Worm (Caenorhabditis elegans) whole organism, L1 larva: Measurements from ENCODE around the gene sup-9.

Source experiments
- C04F5.9 ChIP-seq: sonication (generic microtip); optimal IDR thresholded peaks from 2 replicates; lab custom pipeline; 2016; ENCODE audit warnings: missing genetic modification characterization, missing compliant biosample characterization
- C16A3.4 ChIP-seq: fragments of 150-350 bp; optimal IDR thresholded peaks from 2 replicates; lab custom pipeline; 2014; ENCODE audit warnings: missing biosample characterization, missing genetic modification characterization
- F16B12.6 ChIP-seq: fragments of 150-350 bp; optimal IDR thresholded peaks from 2 replicates; lab custom pipeline; 2014; ENCODE audit warnings: missing biosample characterization, missing genetic modification characterization
- Y116A8C.19 ChIP-seq: sonication (generic microtip); optimal IDR thresholded peaks from 2 replicates; lab custom pipeline; 2016; ENCODE audit warnings: missing compliant biosample characterization, missing genetic modification characterization, borderline replicate concordance
- alr-1 ChIP-seq: fragments of 200-800 bp; sonication (Bioruptor generic); optimal IDR thresholded peaks from 2 replicates; lab custom pipeline; 2018; ENCODE audit warnings: borderline replicate concordance, mild to moderate bottlenecking, missing genetic modification characterization, missing compliant biosample characterization
- aly-2 ChIP-seq: fragments of 150-350 bp; optimal IDR thresholded peaks from 2 replicates; lab custom pipeline; 2014; ENCODE audit warnings: missing biosample characterization, missing genetic modification characterization
- ama-1 ChIP-seq: fragments of 150-350 bp; optimal IDR thresholded peaks from 2 replicates; lab custom pipeline; 2014
- blmp-1 ChIP-seq: fragments of 150-350 bp; optimal IDR thresholded peaks from 2 replicates; lab custom pipeline; 2014; ENCODE audit warnings: missing biosample characterization, missing genetic modification characterization
- ceh-8 ChIP-seq: fragments of 200-800 bp; sonication (Bioruptor generic); optimal IDR thresholded peaks from 2 replicates; lab custom pipeline; 2018; ENCODE audit warnings: mild to moderate bottlenecking, missing genetic modification characterization, moderate library complexity, missing compliant biosample characterization
- ceh-82 ChIP-seq, 3 experiments: fragments of 150-350 bp in 1 of 3; sonication (generic microtip) in 2 of 3; optimal IDR thresholded peaks; 2 replicates each; lab custom pipeline; 2014 to 2017; ENCODE audit warnings: missing biosample characterization in 3 of 3, missing genetic modification characterization in 3 of 3
- ceh-88 ChIP-seq: fragments of 200-800 bp; sonication (Bioruptor generic); IDR thresholded peaks from 2 replicates; pipeline ENCODE4 v1.3.6; 2022; ENCODE audit warnings: missing genetic modification characterization, missing compliant biosample characterization
- ces-1 ChIP-seq: fragments of 150-350 bp; optimal IDR thresholded peaks from 2 replicates; lab custom pipeline; 2014; ENCODE audit warnings: missing biosample characterization, missing genetic modification reagents, missing genetic modification characterization
- dpl-1 ChIP-seq, 3 experiments: fragments of 150-350 bp in 2 of 3; sonication (generic microtip) in 1 of 3; optimal IDR thresholded peaks; 2 replicates each; lab custom pipeline; 2014 to 2017; ENCODE audit warnings: missing biosample characterization in 3 of 3, missing genetic modification characterization in 3 of 3, missing genetic modification reagents in 3 of 3
- dsc-1 ChIP-seq: sonication (generic microtip); optimal IDR thresholded peaks from 2 replicates; lab custom pipeline; 2016; ENCODE audit warnings: mild to moderate bottlenecking, missing genetic modification characterization, missing compliant biosample characterization
- efl-3 ChIP-seq: fragments of 200-800 bp; sonication (Bioruptor generic); optimal IDR thresholded peaks from 2 replicates; lab custom pipeline; 2018; ENCODE audit warnings: mild to moderate bottlenecking, missing genetic modification characterization, missing compliant biosample characterization
- elt-3 ChIP-seq, 6 experiments: fragments of 150-350 bp in 1 of 6; sonication (generic microtip); optimal IDR thresholded peaks; 2 replicates each; lab custom pipeline; 2017 to 2018; ENCODE audit warnings: missing biosample characterization in 6 of 6, missing genetic modification characterization in 6 of 6, inconsistent platforms in 1 of 6
- ets-5 ChIP-seq: fragments of 200-800 bp; sonication (Bioruptor generic); IDR thresholded peaks from 2 replicates; pipeline ENCODE4 v1.3.6; 2022; ENCODE audit warnings: missing genetic modification characterization, missing compliant biosample characterization
- fkh-10 ChIP-seq: sonication (generic microtip); optimal IDR thresholded peaks from 2 replicates; lab custom pipeline; 2017; ENCODE audit warnings: missing biosample characterization, missing genetic modification reagents, missing genetic modification characterization
- fkh-4 ChIP-seq: sonication (generic microtip); optimal IDR thresholded peaks from 2 replicates; lab custom pipeline; 2016; ENCODE audit warnings: missing compliant biosample characterization, missing genetic modification characterization, borderline replicate concordance
- fos-1 ChIP-seq: fragments of 150-350 bp; optimal IDR thresholded peaks from 2 replicates; lab custom pipeline; 2014; ENCODE audit warnings: missing biosample characterization, missing genetic modification characterization
- hlh-17 ChIP-seq: fragments of 200-800 bp; sonication (Bioruptor generic); optimal IDR thresholded peaks from 2 replicates; lab custom pipeline; 2018; ENCODE audit warnings: missing genetic modification characterization, mild to moderate bottlenecking, missing compliant biosample characterization, moderate library complexity, borderline replicate concordance
- hlh-4 ChIP-seq: sonication (generic microtip); optimal IDR thresholded peaks from 2 replicates; lab custom pipeline; 2016; ENCODE audit warnings: mild to moderate bottlenecking, missing genetic modification characterization, missing compliant biosample characterization
- irx-1 ChIP-seq: sonication (generic microtip); optimal IDR thresholded peaks from 2 replicates; lab custom pipeline; 2016; ENCODE audit warnings: missing genetic modification characterization, missing compliant biosample characterization
- lin-14 ChIP-seq: fragments of 200-800 bp; sonication (Bioruptor generic); optimal IDR thresholded peaks from 2 replicates; lab custom pipeline; 2018; ENCODE audit warnings: mild to moderate bottlenecking, missing genetic modification characterization, moderate library complexity, missing compliant biosample characterization
- lin-35 ChIP-seq, 2 experiments: fragments of 150-350 bp; optimal IDR thresholded peaks; 2 replicates each; lab custom pipeline; 2014; ENCODE audit warnings: missing biosample characterization in 2 of 2, missing genetic modification characterization in 2 of 2, missing genetic modification reagents in 2 of 2
- lin-39 ChIP-seq: fragments of 150-350 bp; optimal IDR thresholded peaks from 2 replicates; lab custom pipeline; 2014; ENCODE audit warnings: missing biosample characterization, missing genetic modification reagents, missing genetic modification characterization
- lir-3 ChIP-seq: sonication (generic microtip); optimal IDR thresholded peaks from 2 replicates; lab custom pipeline; 2016; ENCODE audit warnings: mild to moderate bottlenecking, missing genetic modification characterization, moderate library complexity, missing compliant biosample characterization; ENCODE audit not compliant: poor library complexity
- mab-9 ChIP-seq: fragments of 200-800 bp; sonication (Bioruptor generic); IDR thresholded peaks from 2 replicates; pipeline ENCODE4 v1.3.6; 2022; ENCODE audit warnings: missing genetic modification reagents, missing genetic modification characterization, missing compliant biosample characterization
- mdl-1 ChIP-seq, 2 experiments: fragments of 150-350 bp; optimal IDR thresholded peaks; 2 replicates each; lab custom pipeline; 2014 to 2017; ENCODE audit warnings: missing biosample characterization in 2 of 2, missing genetic modification characterization in 2 of 2, inconsistent platforms in 1 of 2
- mef-2 ChIP-seq: fragments of 150-350 bp; optimal IDR thresholded peaks from 2 replicates; lab custom pipeline; 2014; ENCODE audit warnings: missing biosample characterization, missing genetic modification characterization
- nhr-11 ChIP-seq: fragments of 150-350 bp; optimal IDR thresholded peaks from 2 replicates; lab custom pipeline; 2014; ENCODE audit warnings: missing biosample characterization, missing genetic modification characterization
- nhr-12 ChIP-seq: sonication (generic microtip); optimal IDR thresholded peaks from 2 replicates; lab custom pipeline; 2017; ENCODE audit warnings: missing biosample characterization, missing genetic modification characterization
- nhr-19 ChIP-seq: fragments of 200-800 bp; sonication (Bioruptor generic); conservative IDR thresholded peaks from 2 replicates; pipeline ENCODE4 v1.3.6; 2022; ENCODE audit warnings: missing genetic modification characterization, missing compliant biosample characterization
- nhr-20 ChIP-seq: sonication (generic microtip); optimal IDR thresholded peaks from 2 replicates; lab custom pipeline; 2016; ENCODE audit warnings: mild to moderate bottlenecking, missing genetic modification characterization, missing compliant biosample characterization
- nhr-237 ChIP-seq: fragments of 150-350 bp; optimal IDR thresholded peaks from 2 replicates; lab custom pipeline; 2014; ENCODE audit warnings: missing biosample characterization, missing genetic modification characterization
- nhr-28 ChIP-seq: fragments of 150-350 bp; optimal IDR thresholded peaks from 2 replicates; lab custom pipeline; 2014; ENCODE audit warnings: missing biosample characterization, missing genetic modification characterization
- nhr-47 ChIP-seq: sonication (generic microtip); optimal IDR thresholded peaks from 2 replicates; lab custom pipeline; 2016; ENCODE audit warnings: mild to moderate bottlenecking, missing genetic modification characterization, moderate library complexity, missing compliant biosample characterization
- nhr-71 ChIP-seq: sonication (generic microtip); optimal IDR thresholded peaks from 2 replicates; lab custom pipeline; 2016; ENCODE audit warnings: mild to moderate bottlenecking, missing genetic modification characterization, moderate library complexity, missing compliant biosample characterization
- nhr-76 ChIP-seq: sonication (generic microtip); optimal IDR thresholded peaks from 2 replicates; lab custom pipeline; 2017; ENCODE audit warnings: missing biosample characterization, missing genetic modification characterization
- nhr-84 ChIP-seq: sonication (generic microtip); optimal IDR thresholded peaks from 2 replicates; lab custom pipeline; 2017; ENCODE audit warnings: missing biosample characterization, missing genetic modification characterization
- pax-3 ChIP-seq: fragments of 200-800 bp; sonication (Bioruptor generic); optimal IDR thresholded peaks from 2 replicates; lab custom pipeline; 2018; ENCODE audit warnings: mild to moderate bottlenecking, missing genetic modification characterization, moderate library complexity, missing compliant biosample characterization
- rnt-1 ChIP-seq: sonication (generic microtip); optimal IDR thresholded peaks from 2 replicates; lab custom pipeline; 2016; ENCODE audit warnings: mild to moderate bottlenecking, missing genetic modification characterization, moderate library complexity, missing compliant biosample characterization
- skn-1 ChIP-seq: fragments of 150-350 bp; optimal IDR thresholded peaks from 2 replicates; lab custom pipeline; 2014; ENCODE audit warnings: missing biosample characterization, missing genetic modification characterization
- snu-23 ChIP-seq: sonication (generic microtip); optimal IDR thresholded peaks from 2 replicates; lab custom pipeline; 2016; ENCODE audit warnings: missing genetic modification characterization, missing compliant biosample characterization
- swsn-7 ChIP-seq: sonication (generic microtip); optimal IDR thresholded peaks from 2 replicates; lab custom pipeline; 2016; ENCODE audit warnings: missing genetic modification characterization, missing compliant biosample characterization
- unc-130 ChIP-seq: fragments of 150-350 bp; optimal IDR thresholded peaks from 2 replicates; lab custom pipeline; 2017; ENCODE audit warnings: missing biosample characterization, missing genetic modification characterization, inconsistent platforms
- unc-62 ChIP-seq: fragments of 150-350 bp; optimal IDR thresholded peaks from 2 replicates; lab custom pipeline; 2014; ENCODE audit warnings: missing biosample characterization, missing genetic modification reagents, missing genetic modification characterization
- unc-86 ChIP-seq: sonication (generic microtip); optimal IDR thresholded peaks from 2 replicates; lab custom pipeline; 2016; ENCODE audit warnings: missing genetic modification characterization, missing compliant biosample characterization
- unc-98 ChIP-seq: fragments of 200-800 bp; sonication (Bioruptor generic); IDR thresholded peaks from 2 replicates; pipeline ENCODE4 v1.3.6; 2022; ENCODE audit warnings: missing genetic modification characterization, missing compliant biosample characterization
- xbp-1 ChIP-seq: sonication (generic microtip); optimal IDR thresholded peaks from 2 replicates; lab custom pipeline; 2016; ENCODE audit warnings: missing genetic modification characterization, missing compliant biosample characterization
- zag-1 ChIP-seq: fragments of 150-350 bp; optimal IDR thresholded peaks from 2 replicates; lab custom pipeline; 2014; ENCODE audit warnings: missing biosample characterization, missing genetic modification characterization
- ztf-11 ChIP-seq, 2 experiments: sonication (generic microtip); optimal IDR thresholded peaks; 2 replicates each; lab custom pipeline; 2016 to 2017; ENCODE audit warnings: missing genetic modification characterization in 2 of 2, missing biosample characterization in 1 of 2, missing compliant biosample characterization in 1 of 2
- ztf-4 ChIP-seq: fragments of 150-350 bp; optimal IDR thresholded peaks from 2 replicates; lab custom pipeline; 2014; ENCODE audit warnings: missing biosample characterization, missing genetic modification characterization

Gene sup-9

ce11 chrII:2686985-2687675 lies at the start of gene sup-9, which contains the start of gene nspf-1:
Gene sup-9, minus strand, starts transcription at chrII:2687027.
Gene nspf-1, plus strand, starts transcription at chrII:2687625.
- no peak for TF ChIP-seq ceh-8
- peak; percentile 95 for TF ChIP-seq dsc-1
- no peak for TF ChIP-seq mab-9 (GFP tag; lab: Robert Waterston, UW)
- no peak for TF ChIP-seq lir-3 (tag; lab: Kevin White, UChicago)
- TF ChIP-seq hlh-17 (GFP tag; lab: Kevin White, UChicago) = no peak
- no peak for TF ChIP-seq xbp-1 (tag; lab: Kevin White, UChicago)
- TF ChIP-seq rnt-1 (tag; lab: Kevin White, UChicago) = peak; percentile 73
- TF ChIP-seq nhr-71 (tag; lab: Kevin White, UChicago) = peak; percentile 63
- TF ChIP-seq ceh-82 (tag; optimal IDR thresholded peaks at IDR 0.05; lab: Kevin White, UChicago) = peak in 1 of 3 experiments; percentile 28
- peak; percentile 81 for TF ChIP-seq lin-14 (GFP tag; lab: Kevin White, UChicago)
- no peak for TF ChIP-seq unc-130 (tag; lab: Kevin White, UChicago)
- TF ChIP-seq F16B12.6 = no peak
- no peak for TF ChIP-seq Y116A8C.19
- no peak for TF ChIP-seq lin-39
- TF ChIP-seq unc-62 (GFP tag; lab: Kevin White, UChicago) = no peak
- TF ChIP-seq nhr-28 (tag; lab: Kevin White, UChicago) = no peak
- TF ChIP-seq fos-1 (tag; lab: Kevin White, UChicago) = no peak
- peak; percentile 45 for TF ChIP-seq snu-23 (GFP tag; lab: Kevin White, UChicago)
- no peak for TF ChIP-seq ama-1 (lab: Kevin White, UChicago)
- TF ChIP-seq ces-1 (GFP tag; lab: Kevin White, UChicago) = no peak
- TF ChIP-seq fkh-10 (GFP tag; lab: Kevin White, UChicago) = peak; percentile 63
- TF ChIP-seq nhr-11 (tag; lab: Kevin White, UChicago) = no peak
- no peak for TF ChIP-seq lin-35 (GFP tag; optimal IDR thresholded peaks at IDR 0.05; lab: Kevin White, UChicago)
- TF ChIP-seq mdl-1 (tag; optimal IDR thresholded peaks at IDR 0.05; lab: Kevin White, UChicago) = no peak
- TF ChIP-seq ets-5 (GFP tag; lab: Robert Waterston, UW) = no peak
- no peak for TF ChIP-seq blmp-1
- TF ChIP-seq fkh-4 (tag; lab: Kevin White, UChicago) = peak; percentile 78
- no peak for TF ChIP-seq pax-3 (tag; lab: Kevin White, UChicago)
- no peak for TF ChIP-seq unc-98 (GFP tag; lab: Robert Waterston, UW)
- TF ChIP-seq hlh-4 (tag; lab: Kevin White, UChicago) = no peak
- peak; percentile 43 for TF ChIP-seq nhr-19 (GFP tag; lab: Robert Waterston, UW)
- TF ChIP-seq C16A3.4 = no peak
- no peak for TF ChIP-seq efl-3 (GFP tag; lab: Kevin White, UChicago)
- no peak for TF ChIP-seq unc-86 (tag; lab: Kevin White, UChicago)
- TF ChIP-seq nhr-12 (tag; lab: Kevin White, UChicago) = no peak
- no peak for TF ChIP-seq mef-2
- no peak for TF ChIP-seq nhr-20 (tag; lab: Kevin White, UChicago)
- no peak for TF ChIP-seq dpl-1 (GFP tag; optimal IDR thresholded peaks at IDR 0.05; lab: Kevin White, UChicago)
- TF ChIP-seq irx-1 (tag; lab: Kevin White, UChicago) = peak; percentile 44
- TF ChIP-seq nhr-84 (tag; lab: Kevin White, UChicago) = no peak
- TF ChIP-seq swsn-7 (tag; lab: Kevin White, UChicago) = peak; percentile 32
- TF ChIP-seq C04F5.9 (tag; lab: Kevin White, UChicago) = no peak
- no peak for TF ChIP-seq zag-1 (tag; lab: Kevin White, UChicago)
- TF ChIP-seq ceh-88 (GFP tag; lab: Robert Waterston, UW) = no peak
- TF ChIP-seq elt-3 (tag; optimal IDR thresholded peaks at IDR 0.05; lab: Kevin White, UChicago) = no peak
- no peak for TF ChIP-seq nhr-47
- no peak for TF ChIP-seq alr-1 (tag; lab: Kevin White, UChicago)
- TF ChIP-seq nhr-237 (tag; lab: Kevin White, UChicago) = no peak
- no peak for TF ChIP-seq ztf-11 (tag; optimal IDR thresholded peaks at IDR 0.05; lab: Kevin White, UChicago)
- no peak for TF ChIP-seq skn-1 (tag; lab: Kevin White, UChicago)
- no peak for TF ChIP-seq nhr-76 (tag; lab: Kevin White, UChicago)
- no peak for TF ChIP-seq aly-2 (tag; lab: Kevin White, UChicago)
- no peak for TF ChIP-seq ztf-4 (tag; lab: Kevin White, UChicago)
